Fruit fly (Drosophila melanogaster) whole organism, prepupa: Measurements from ENCODE around the gene Arp1.

ENCODE experiments used
- Blimp-1 ChIP-seq: fragments of 200-800 bp; sonication (Bioruptor generic); optimal IDR thresholded peaks from 3 replicates; lab custom pipeline; 2017; ENCODE audit warnings: missing biosample characterization, missing genetic modification characterization, mild to moderate bottlenecking, moderate library complexity, missing genetic modification reagents
- CG11294 ChIP-seq: fragments of 200-800 bp; sonication (Bioruptor generic); IDR thresholded peaks from 2 replicates; pipeline ENCODE4 v1.3.6; 2022; ENCODE audit warnings: missing biosample characterization, missing genetic modification characterization
- CG3032 ChIP-seq: fragments of 200-800 bp; optimal IDR thresholded peaks from 2 replicates; lab custom pipeline; 2019; ENCODE audit warnings: missing biosample characterization, mild to moderate bottlenecking, missing genetic modification characterization, moderate library complexity
- CG32006 ChIP-seq: fragments of 200-800 bp; sonication (Bioruptor generic); optimal IDR thresholded peaks from 3 replicates; lab custom pipeline; 2017; ENCODE audit warnings: missing biosample characterization, mild to moderate bottlenecking, missing genetic modification characterization
- CG34406 ChIP-seq: fragments of 200-800 bp; sonication (Bioruptor generic); optimal IDR thresholded peaks from 3 replicates; lab custom pipeline; 2016; ENCODE audit warnings: missing biosample characterization, missing genetic modification characterization
- CG8632 ChIP-seq: fragments of 200-800 bp; sonication (Bioruptor generic); optimal IDR thresholded peaks from 3 replicates; lab custom pipeline; 2016; ENCODE audit warnings: missing biosample characterization, missing genetic modification characterization
- Eip93F ChIP-seq: fragments of 200-800 bp; sonication (Bioruptor generic); optimal IDR thresholded peaks from 2 replicates; lab custom pipeline; 2016; ENCODE audit warnings: missing biosample characterization, mild to moderate bottlenecking, missing genetic modification characterization
- Hr4 ChIP-seq: fragments of 200-800 bp; sonication (Bioruptor generic); optimal IDR thresholded peaks from 3 replicates; lab custom pipeline; 2016; ENCODE audit warnings: missing biosample characterization, missing genetic modification characterization
- Sox15 ChIP-seq: fragments of 200-800 bp; sonication (Bioruptor generic); optimal IDR thresholded peaks from 3 replicates; lab custom pipeline; 2016; ENCODE audit warnings: missing biosample characterization, missing genetic modification characterization
- fd85E ChIP-seq: fragments of 200-800 bp; sonication (Bioruptor generic); optimal IDR thresholded peaks from 3 replicates; lab custom pipeline; 2016; ENCODE audit warnings: missing biosample characterization, missing genetic modification characterization
- ss ChIP-seq, 2 experiments: fragments of 200-800 bp; sonication (Bioruptor generic); optimal IDR thresholded peaks; 2 replicates in 1 of 2; 3 replicates in 1 of 2; lab custom pipeline; 2017 to 2018; ENCODE audit warnings: mild to moderate bottlenecking in 2 of 2, missing biosample characterization in 2 of 2, missing genetic modification characterization in 2 of 2, moderate library complexity in 1 of 2
- topi ChIP-seq: fragments of 200-800 bp; sonication (Bioruptor generic); optimal IDR thresholded peaks from 3 replicates; lab custom pipeline; 2016; ENCODE audit warnings: missing biosample characterization, missing genetic modification characterization

DNA sequence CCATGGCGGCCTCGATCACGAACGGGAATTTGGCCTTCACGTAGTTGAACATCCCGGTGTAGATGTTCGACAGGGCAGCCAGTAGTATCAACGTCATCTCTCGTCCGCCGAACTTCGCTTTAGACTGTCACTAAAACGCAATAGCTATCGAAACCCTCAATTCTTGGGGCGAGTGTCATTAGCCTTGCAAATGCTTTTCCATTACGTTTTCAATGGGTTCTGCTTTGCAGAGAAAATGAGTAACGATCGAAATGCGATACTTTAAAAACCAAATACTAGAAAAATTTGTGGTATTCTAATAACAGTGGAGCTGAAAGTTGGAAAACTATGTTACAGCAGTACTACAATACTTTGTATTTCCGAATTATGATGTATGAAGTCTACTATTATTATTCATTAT is 15.4 kb upstream of the Arp1 start, which contains the start of gene CG43630:
- no peak for TF ChIP-seq ss (GFP tag; optimal IDR thresholded peaks at IDR 0.05; lab: Kevin White, UChicago)
- TF ChIP-seq Blimp-1, result no peak
- no peak for TF ChIP-seq CG32006
- no peak for TF ChIP-seq CG34406 (GFP tag; lab: Kevin White, UChicago)
- TF ChIP-seq CG8632 (GFP tag; lab: Kevin White, UChicago), result no peak
- no peak for TF ChIP-seq topi (GFP tag; lab: Kevin White, UChicago)
- no peak for TF ChIP-seq CG3032 (tag; lab: Kevin White, UChicago)
- TF ChIP-seq fd85E (GFP tag; lab: Kevin White, UChicago), result no peak
- no peak for TF ChIP-seq Eip93F
- TF ChIP-seq Hr4, result no peak
- TF ChIP-seq Sox15 (GFP tag; lab: Kevin White, UChicago), result no peak
- no peak for TF ChIP-seq CG11294 (GFP tag; lab: Robert Waterston, UW)
